Worm (Caenorhabditis elegans) whole organism, L4 larva: ENCODE data around the gene lact-5.

Experiments used
- F26F4.8 ChIP-seq: fragments of 200-800 bp; sonication (Bioruptor generic); conservative IDR thresholded peaks from 2 replicates; pipeline ENCODE4 v1.3.6; 2022; ENCODE audit warnings: missing genetic modification characterization, missing compliant biosample characterization
- F44E2.7 ChIP-seq: fragments of 200-800 bp; sonication (Bioruptor generic); IDR thresholded peaks from 2 replicates; pipeline ENCODE4 v2.1.2; 2022; ENCODE audit warnings: missing genetic modification characterization, missing compliant biosample characterization
- T20F7.1 ChIP-seq: fragments of 200-800 bp; sonication (Bioruptor generic); optimal IDR thresholded peaks from 2 replicates; lab custom pipeline; 2018; ENCODE audit warnings: mild to moderate bottlenecking, missing genetic modification characterization, missing compliant biosample characterization
- Y105C5A.15 ChIP-seq: fragments of 200-800 bp; sonication (Bioruptor generic); IDR thresholded peaks from 2 replicates; pipeline ENCODE4 v1.3.6; 2022; ENCODE audit warnings: missing genetic modification characterization, missing compliant biosample characterization
- Y48G9A.11 ChIP-seq: fragments of 200-800 bp; sonication (Bioruptor generic); IDR thresholded peaks from 2 replicates; pipeline ENCODE4 v1.3.6; 2022; ENCODE audit warnings: missing genetic modification reagents, missing genetic modification characterization, missing compliant biosample characterization
- Y5F2A.4 ChIP-seq: fragments of 200-800 bp; sonication (Bioruptor generic); optimal IDR thresholded peaks from 2 replicates; lab custom pipeline; 2018; ENCODE audit warnings: mild to moderate bottlenecking, missing genetic modification characterization, missing compliant biosample characterization
- aha-1 ChIP-seq: fragments of 150-350 bp; peaks from one replicate; lab custom pipeline; 2014; ENCODE audit warnings: missing biosample characterization, missing genetic modification characterization
- ama-1 ChIP-seq: fragments of 150-350 bp; optimal IDR thresholded peaks from 2 replicates; lab custom pipeline; 2014; ENCODE audit warnings: inconsistent platforms, mixed read lengths
- attf-4 ChIP-seq: sonication (generic microtip); optimal IDR thresholded peaks from 3 replicates; lab custom pipeline; 2017; ENCODE audit warnings: missing biosample characterization, missing genetic modification characterization
- ceh-32 ChIP-seq: sonication (generic microtip); optimal IDR thresholded peaks from 2 replicates; lab custom pipeline; 2016; ENCODE audit warnings: mild to moderate bottlenecking, missing genetic modification characterization, missing compliant biosample characterization; ENCODE audit not compliant: poor library complexity
- ceh-44 ChIP-seq: fragments of 200-800 bp; sonication (Bioruptor generic); IDR thresholded peaks from 2 replicates; pipeline ENCODE4 v1.3.6; 2022; ENCODE audit warnings: missing genetic modification reagents, missing genetic modification characterization, missing compliant biosample characterization
- ces-1 ChIP-seq: fragments of 150-350 bp; sonication (generic microtip); optimal IDR thresholded peaks from 4 replicates; lab custom pipeline; 2014; ENCODE audit warnings: missing biosample characterization, missing genetic modification reagents, missing genetic modification characterization
- daf-16 ChIP-seq, 3 experiments: sonication (generic microtip); optimal IDR thresholded peaks; 2 replicates each; lab custom pipeline; 2016 to 2017; ENCODE audit warnings: missing genetic modification characterization in 3 of 3, missing genetic modification reagents in 3 of 3, mild to moderate bottlenecking in 2 of 3, missing compliant biosample characterization in 2 of 3, missing biosample characterization in 1 of 3, moderate library complexity in 1 of 3
- dmd-6 ChIP-seq: fragments of 200-800 bp; sonication (Bioruptor generic); IDR thresholded peaks from 2 replicates; pipeline ENCODE4 v1.3.6; 2022; ENCODE audit warnings: missing genetic modification reagents, missing genetic modification characterization, missing compliant biosample characterization
- dpl-1 ChIP-seq: fragments of 150-350 bp; optimal IDR thresholded peaks from 2 replicates; lab custom pipeline; 2014; ENCODE audit warnings: missing biosample characterization, missing genetic modification reagents, missing genetic modification characterization
- egl-27 ChIP-seq: sonication (generic microtip); optimal IDR thresholded peaks from 3 replicates; lab custom pipeline; 2017; ENCODE audit warnings: missing biosample characterization, missing genetic modification reagents, missing genetic modification characterization
- fkh-10 ChIP-seq: fragments of 150-350 bp; optimal IDR thresholded peaks from 2 replicates; lab custom pipeline; 2014; ENCODE audit warnings: missing biosample characterization, missing genetic modification reagents, missing genetic modification characterization
- gei-8 ChIP-seq: fragments of 200-800 bp; sonication (Bioruptor generic); optimal IDR thresholded peaks from 2 replicates; lab custom pipeline; 2018; ENCODE audit warnings: mild to moderate bottlenecking, missing genetic modification characterization, missing compliant biosample characterization
- hif-1 ChIP-seq, 2 experiments: sonication (generic microtip); optimal IDR thresholded peaks; 2 replicates each; lab custom pipeline; 2016 to 2017; ENCODE audit warnings: missing compliant biosample characterization in 2 of 2, missing genetic modification characterization in 2 of 2, missing genetic modification reagents in 2 of 2, missing genotype in 2 of 2, mild to moderate bottlenecking in 1 of 2
- hlh-11 ChIP-seq: fragments of 200-800 bp; sonication (Bioruptor generic); optimal IDR thresholded peaks from 2 replicates; lab custom pipeline; 2018; ENCODE audit warnings: mild to moderate bottlenecking, missing genetic modification characterization, missing compliant biosample characterization
- hlh-30 ChIP-seq: sonication (generic microtip); optimal IDR thresholded peaks from 2 replicates; lab custom pipeline; 2017; ENCODE audit warnings: antibody characterized with exemption, mild to moderate bottlenecking, missing genetic modification characterization, missing compliant biosample characterization; ENCODE audit not compliant: insufficient read depth
- hmg-1.1 ChIP-seq: fragments of 200-800 bp; sonication (Bioruptor generic); IDR thresholded peaks from 2 replicates; pipeline ENCODE4 v1.3.6; 2022; ENCODE audit warnings: missing genetic modification reagents, missing genetic modification characterization, missing compliant biosample characterization
- lim-7 ChIP-seq: fragments of 200-800 bp; sonication (Bioruptor generic); IDR thresholded peaks from 2 replicates; pipeline ENCODE4 v1.3.6; 2022; ENCODE audit warnings: missing genetic modification characterization, missing compliant biosample characterization
- lin-1 ChIP-seq: fragments of 200-800 bp; sonication (Bioruptor generic); IDR thresholded peaks from 2 replicates; pipeline ENCODE4 v1.3.6; 2022; ENCODE audit warnings: missing genetic modification reagents, missing genetic modification characterization, missing compliant biosample characterization
- lin-13 ChIP-seq: fragments of 150-350 bp; optimal IDR thresholded peaks from 2 replicates; lab custom pipeline; 2014; ENCODE audit warnings: missing biosample characterization, missing genetic modification reagents, missing genetic modification characterization
- lin-29 ChIP-seq: fragments of 200-800 bp; sonication (Bioruptor generic); IDR thresholded peaks from 2 replicates; pipeline ENCODE4 v1.3.6; 2022; ENCODE audit warnings: missing genetic modification reagents, missing genetic modification characterization, missing compliant biosample characterization
- madf-5 ChIP-seq, 2 experiments: fragments of 200-800 bp; sonication (Bioruptor generic); IDR thresholded peaks; 2 replicates each; pipeline ENCODE4 v1.3.6; 2022; ENCODE audit warnings: missing compliant biosample characterization in 2 of 2, missing genetic modification characterization in 2 of 2
- nhr-10 ChIP-seq: fragments of 150-350 bp; optimal IDR thresholded peaks from 2 replicates; lab custom pipeline; 2014; ENCODE audit warnings: missing biosample characterization, missing genetic modification characterization
- nhr-102 ChIP-seq: sonication (generic microtip); optimal IDR thresholded peaks from 2 replicates; lab custom pipeline; 2016; ENCODE audit warnings: mild to moderate bottlenecking, missing genetic modification characterization, moderate library complexity, missing compliant biosample characterization
- nhr-237 ChIP-seq: sonication (generic microtip); optimal IDR thresholded peaks from 2 replicates; lab custom pipeline; 2017; ENCODE audit warnings: missing biosample characterization, missing genetic modification characterization
- nhr-25 ChIP-seq: sonication (generic microtip); optimal IDR thresholded peaks from 2 replicates; lab custom pipeline; 2017; ENCODE audit warnings: missing genetic modification characterization, mild to moderate bottlenecking, missing compliant biosample characterization, antibody characterized with exemption, moderate library complexity, borderline replicate concordance; ENCODE audit not compliant: insufficient read depth
- nhr-6 ChIP-seq: fragments of 150-350 bp; optimal IDR thresholded peaks from 2 replicates; lab custom pipeline; 2014; ENCODE audit warnings: missing biosample characterization, missing genetic modification characterization
- nhr-76 ChIP-seq: fragments of 150-350 bp; optimal IDR thresholded peaks from 2 replicates; lab custom pipeline; 2014; ENCODE audit warnings: missing biosample characterization, missing genetic modification characterization
- pha-4 ChIP-seq, 2 experiments: fragments of 150-350 bp in 1 of 2; fragments of 200-800 bp in 1 of 2; sonication (Bioruptor generic) in 1 of 2; IDR thresholded peaks in 1 of 2; optimal IDR thresholded peaks in 1 of 2; 2 replicates each; pipeline versions ENCODE4 v1.3.6 to Lab custom; 2014 to 2022; ENCODE audit warnings: missing genetic modification characterization in 2 of 2, missing genetic modification reagents in 2 of 2, missing biosample characterization in 1 of 2, missing compliant biosample characterization in 1 of 2
- php-3 ChIP-seq: fragments of 200-800 bp; sonication (Bioruptor generic); IDR thresholded peaks from 2 replicates; pipeline ENCODE4 v1.3.6; 2022; ENCODE audit warnings: missing genetic modification reagents, missing genetic modification characterization, missing compliant biosample characterization
- pqm-1 ChIP-seq: sonication (generic microtip); optimal IDR thresholded peaks from 2 replicates; lab custom pipeline; 2017; ENCODE audit warnings: missing biosample characterization, missing genetic modification characterization
- rbr-2 ChIP-seq: sonication (generic microtip); optimal IDR thresholded peaks from 2 replicates; lab custom pipeline; 2016; ENCODE audit warnings: missing genotype, missing genetic modification characterization, missing compliant biosample characterization
- set-16 ChIP-seq: fragments of 200-800 bp; sonication (Bioruptor generic); IDR thresholded peaks from 2 replicates; pipeline ENCODE4 v1.3.6; 2022; ENCODE audit warnings: missing genetic modification reagents, missing genetic modification characterization, missing compliant biosample characterization
- spr-1 ChIP-seq: sonication (generic microtip); optimal IDR thresholded peaks from 2 replicates; lab custom pipeline; 2016; ENCODE audit warnings: mild to moderate bottlenecking, missing genetic modification characterization, missing compliant biosample characterization
- unc-62 ChIP-seq, 3 experiments: fragments of 150-350 bp in 1 of 3; sonication (generic microtip); optimal IDR thresholded peaks in 2 of 3; peaks in 1 of 3; 1 replicate in 1 of 3; 2 replicates in 2 of 3; lab custom pipeline; 2014 to 2017; ENCODE audit warnings: missing biosample characterization in 3 of 3, missing genetic modification characterization in 3 of 3, missing genetic modification reagents in 3 of 3, missing genotype in 1 of 3
- vab-7 ChIP-seq: fragments of 200-800 bp; sonication (Bioruptor generic); IDR thresholded peaks from 2 replicates; pipeline ENCODE4 v1.3.6; 2022; ENCODE audit warnings: missing genetic modification reagents, missing genetic modification characterization, missing compliant biosample characterization
- zag-1 ChIP-seq: fragments of 150-350 bp; optimal IDR thresholded peaks from 2 replicates; lab custom pipeline; 2014; ENCODE audit warnings: missing biosample characterization, missing genetic modification characterization
- zfp-2 ChIP-seq: sonication (generic microtip); optimal IDR thresholded peaks from 2 replicates; lab custom pipeline; 2016; ENCODE audit warnings: mild to moderate bottlenecking, missing genetic modification characterization, missing compliant biosample characterization
- zip-11 ChIP-seq: fragments of 200-800 bp; sonication (Bioruptor generic); IDR thresholded peaks from 2 replicates; pipeline ENCODE4 v1.3.6; 2022; ENCODE audit warnings: missing genetic modification characterization, missing compliant biosample characterization
- zip-2 ChIP-seq: fragments of 150-350 bp; optimal IDR thresholded peaks from 2 replicates; lab custom pipeline; 2014; ENCODE audit warnings: missing biosample characterization, missing genetic modification characterization
- ztf-11 ChIP-seq: fragments of 150-350 bp; optimal IDR thresholded peaks from 2 replicates; lab custom pipeline; 2014; ENCODE audit warnings: missing biosample characterization, missing genetic modification characterization

The lact-5 gene

DNA sequence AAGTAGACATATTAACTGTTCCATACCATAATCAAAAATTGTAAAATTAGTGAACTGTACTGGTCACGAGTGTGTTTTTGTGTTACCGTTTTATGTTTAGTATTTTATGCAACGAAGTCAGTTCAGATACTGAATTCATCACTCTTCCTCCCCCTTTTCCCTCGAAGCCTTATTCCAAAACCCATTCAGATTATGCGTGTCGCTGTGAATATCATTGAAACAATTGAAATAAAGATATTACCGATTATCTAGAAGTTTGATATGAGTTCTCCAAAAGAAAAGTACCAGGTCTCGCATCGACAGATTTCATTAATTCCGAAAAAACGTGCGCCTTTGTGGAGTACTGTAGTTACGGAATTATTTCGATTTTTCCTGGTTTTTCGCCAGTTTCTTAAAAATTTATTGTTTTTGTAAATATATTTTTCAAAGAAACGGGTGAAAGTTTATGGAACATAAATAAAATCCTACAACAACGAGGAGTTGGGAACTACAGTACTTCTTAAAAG is 37.4 kb upstream of the lact-5 start (continued):
- no peak for TF ChIP-seq spr-1 (tag; lab: Kevin White, UChicago)
- no peak for TF ChIP-seq nhr-237 (tag; lab: Kevin White, UChicago)
- no peak for TF ChIP-seq Y48G9A.11 (GFP tag; lab: Robert Waterston, UW)
- TF ChIP-seq daf-16 (GFP tag; optimal IDR thresholded peaks at IDR 0.05; lab: Kevin White, UChicago), result no peak
- peak; percentile 1 for TF ChIP-seq daf-16 (tag; optimal IDR thresholded peaks at IDR 0.05; lab: Kevin White, UChicago)
- peak; percentile 71 for TF ChIP-seq ama-1
- no peak for TF ChIP-seq hmg-1.1 (GFP tag; lab: Robert Waterston, UW)
- peak; percentile 95 for TF ChIP-seq aha-1 (tag; lab: Kevin White, UChicago)
- TF ChIP-seq lin-13, result no peak
- peak; percentile 20 for TF ChIP-seq dpl-1 (GFP tag; lab: Kevin White, UChicago)
- no peak for TF ChIP-seq zip-2 (tag; lab: Kevin White, UChicago)

DNA sequence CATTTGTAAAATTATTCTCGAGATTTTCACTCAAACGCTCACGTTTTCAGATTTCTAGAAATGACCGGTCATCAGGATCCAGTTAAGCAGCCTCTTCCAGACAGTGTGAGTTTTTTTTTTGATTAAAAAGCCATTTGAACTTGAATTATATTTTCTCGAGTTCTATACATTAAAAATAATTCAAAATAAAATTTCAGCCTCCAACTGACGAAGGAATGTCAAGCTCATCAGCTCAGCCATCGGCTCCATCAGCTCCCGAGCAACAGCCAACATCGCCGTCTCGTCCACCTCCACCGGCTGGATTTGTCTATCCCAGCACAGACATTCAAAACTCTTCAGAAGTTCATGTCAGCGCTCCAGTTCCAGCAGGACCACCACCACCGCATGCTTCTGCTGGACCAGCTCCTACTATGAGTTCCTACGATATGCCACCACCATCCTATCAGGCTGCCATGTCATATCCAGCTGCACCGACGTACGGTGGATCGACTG is 36.4 kb upstream of the lact-5 start, which contains the start of gene F11G11.5:
Gene F11G11.5 (plus strand): TSS at position 51 of the 492 bp plus-strand sequence.
- TF ChIP-seq zfp-2 (no peak), ces-1 (GFP tag; lab: Kevin White, UChicago) (no peak), hlh-30 (tag; lab: Kevin White, UChicago) (no peak), attf-4 (tag; lab: Kevin White, UChicago) (no peak), Y5F2A.4 (GFP tag; lab: Kevin White, UChicago) (no peak), pqm-1 (tag; lab: Kevin White, UChicago) (no peak), Y105C5A.15 (no peak), lin-29 (GFP tag; lab: Robert Waterston, UW) (no peak), dmd-6 (no peak), ceh-44 (GFP tag; lab: Robert Waterston, UW) (no peak), unc-62 (GFP tag; optimal IDR thresholded peaks at IDR 0.05 in 1 of 2; lab: Kevin White, UChicago) (no peak), unc-62 (tag; optimal IDR thresholded peaks at IDR 0.05; lab: Kevin White, UChicago) (no peak), hlh-11 (tag; lab: Kevin White, UChicago) (no peak), lin-13 (no peak), nhr-76 (tag; lab: Kevin White, UChicago) (no peak), F44E2.7 (no peak), ztf-11 (tag; lab: Kevin White, UChicago) (no peak), daf-16 (GFP tag; optimal IDR thresholded peaks at IDR 0.05; lab: Kevin White, UChicago) (no peak), daf-16 (tag; optimal IDR thresholded peaks at IDR 0.05; lab: Kevin White, UChicago) (peak; percentile 1), ceh-32 (tag; lab: Kevin White, UChicago) (no peak), hif-1 (tag; optimal IDR thresholded peaks at IDR 0.05; lab: Kevin White, UChicago) (no peak), rbr-2 (no peak), zip-11 (no peak), dpl-1 (GFP tag; lab: Kevin White, UChicago) (no peak), pha-4 (GFP tag; IDR thresholded peaks at IDR 0.05; lab: Robert Waterston, UW) (peak; percentile 30; the same call in 1 of the 2 replicates), pha-4 (tag; optimal IDR thresholded peaks at IDR 0.05; lab: Kevin White, UChicago) (no peak), zag-1 (tag; lab: Kevin White, UChicago) (no peak), nhr-6 (tag; lab: Kevin White, UChicago) (no peak), madf-5 (GFP tag; IDR thresholded peaks at IDR 0.05; lab: Robert Waterston, UW) (no peak), gei-8 (no peak), T20F7.1 (GFP tag; lab: Kevin White, UChicago) (no peak), nhr-25 (tag; lab: Kevin White, UChicago) (no peak), php-3 (0 out of 2 replicates have a peak, but pooled peaks have one; percentile 6), nhr-10 (no peak), set-16 (GFP tag; lab: Robert Waterston, UW) (peak; percentile 67), egl-27 (tag; lab: Kevin White, UChicago) (no peak), F26F4.8 (no peak), ama-1 (peak; percentile 25), lim-7 (GFP tag; lab: Robert Waterston, UW) (no peak), Y48G9A.11 (GFP tag; lab: Robert Waterston, UW) (0 out of 2 replicates have a peak, but pooled peaks have one; percentile 33), nhr-102 (tag; lab: Kevin White, UChicago) (no peak), fkh-10 (no peak), lin-1 (GFP tag; lab: Robert Waterston, UW) (no peak), zip-2 (tag; lab: Kevin White, UChicago) (no peak), vab-7 (no peak)
